Fruit fly (Drosophila melanogaster) whole organism, embryonic: ENCODE results near the gene Pex10.

ENCODE experiments used
- Antp ChIP-seq: fragments of 200-800 bp; sonication (Bioruptor generic); optimal IDR thresholded peaks from 3 replicates; lab custom pipeline; 2016; ENCODE audit warnings: missing biosample characterization, missing genetic modification characterization
- CG11560 ChIP-seq: fragments of 200-800 bp; sonication (Bioruptor generic); IDR thresholded peaks from 3 replicates; pipeline ENCODE4 v1.3.6; 2022; ENCODE audit warnings: missing biosample characterization, missing genetic modification characterization
- CG12219 ChIP-seq: fragments of 200-800 bp; sonication (Bioruptor generic); optimal IDR thresholded peaks from 3 replicates; lab custom pipeline; 2018; ENCODE audit warnings: missing biosample characterization, mild to moderate bottlenecking, missing genetic modification characterization
- CG12942 ChIP-seq: fragments of 200-800 bp; sonication (Bioruptor generic); optimal IDR thresholded peaks from 3 replicates; lab custom pipeline; 2016; ENCODE audit warnings: missing biosample characterization, missing genetic modification characterization
- CG13424 ChIP-seq: fragments of 200-800 bp; sonication (Bioruptor generic); optimal IDR thresholded peaks from 2 replicates; lab custom pipeline; 2019; ENCODE audit warnings: missing biosample characterization, mild to moderate bottlenecking, missing genetic modification characterization, moderate library complexity
- CG13894 ChIP-seq: fragments of 200-800 bp; sonication (Bioruptor generic); optimal IDR thresholded peaks from 3 replicates; lab custom pipeline; 2018; ENCODE audit warnings: missing biosample characterization, mild to moderate bottlenecking, missing genetic modification characterization, moderate library complexity
- CG14860 ChIP-seq: fragments of 200-800 bp; sonication (Bioruptor generic); IDR thresholded peaks from 3 replicates; pipeline ENCODE4 v1.3.6; 2022; ENCODE audit warnings: missing biosample characterization, missing genetic modification characterization; ENCODE audit not compliant: partially characterized antibody
- CG15269 ChIP-seq: fragments of 200-800 bp; sonication (Bioruptor generic); optimal IDR thresholded peaks from 2 replicates; lab custom pipeline; 2018; ENCODE audit warnings: missing biosample characterization, mild to moderate bottlenecking, missing genetic modification characterization, moderate library complexity
- CG1792 ChIP-seq: fragments of 200-800 bp; sonication (Bioruptor generic); optimal IDR thresholded peaks from 2 replicates; lab custom pipeline; 2016; ENCODE audit warnings: missing biosample characterization, missing genetic modification characterization
- CG1832 ChIP-seq: fragments of 200-800 bp; sonication (Bioruptor generic); optimal IDR thresholded peaks from 2 replicates; lab custom pipeline; 2017; ENCODE audit warnings: missing biosample characterization, mild to moderate bottlenecking, missing genetic modification characterization, inconsistent platforms
- CG2120 ChIP-seq: fragments of 200-800 bp; sonication (Bioruptor generic); optimal IDR thresholded peaks from 3 replicates; lab custom pipeline; 2016; ENCODE audit warnings: missing biosample characterization, missing genetic modification characterization
- CG3407 ChIP-seq: fragments of 200-800 bp; sonication (Bioruptor generic); optimal IDR thresholded peaks from 2 replicates; lab custom pipeline; 2018; ENCODE audit warnings: missing biosample characterization, mild to moderate bottlenecking, missing genetic modification characterization
- CG34224 ChIP-seq: fragments of 200-800 bp; sonication (Bioruptor generic); IDR thresholded peaks from 3 replicates; pipeline ENCODE4 v1.3.6; 2022; ENCODE audit warnings: missing biosample characterization, missing genetic modification characterization; ENCODE audit not compliant: partially characterized antibody
- CG42726 ChIP-seq: fragments of 200-800 bp; sonication (Bioruptor generic); IDR thresholded peaks from 2 replicates; pipeline ENCODE4 v1.3.6; 2022; ENCODE audit warnings: missing biosample characterization, missing genetic modification characterization; ENCODE audit not compliant: partially characterized antibody
- CG4282 ChIP-seq: fragments of 200-800 bp; sonication (Bioruptor generic); optimal IDR thresholded peaks from 2 replicates; lab custom pipeline; 2016; ENCODE audit warnings: missing biosample characterization, missing genetic modification characterization
- CG4617 ChIP-seq: fragments of 200-800 bp; sonication (Bioruptor generic); optimal IDR thresholded peaks from 3 replicates; lab custom pipeline; 2016; ENCODE audit warnings: missing biosample characterization, missing genetic modification characterization, borderline replicate concordance
- CG6272 ChIP-seq: fragments of 200-800 bp; sonication (Bioruptor generic); IDR thresholded peaks from 2 replicates; pipeline ENCODE4 v1.3.6; 2022; ENCODE audit warnings: missing biosample characterization, missing genetic modification characterization
- CG7556 ChIP-seq: fragments of 200-800 bp; sonication (Bioruptor generic); optimal IDR thresholded peaks from 2 replicates; lab custom pipeline; 2017; ENCODE audit warnings: missing biosample characterization, mild to moderate bottlenecking, missing genetic modification characterization
- CG7963 ChIP-seq: fragments of 200-800 bp; sonication (Bioruptor generic); IDR thresholded peaks from 3 replicates; pipeline ENCODE4 v1.3.6; 2022; ENCODE audit warnings: missing biosample characterization, missing genetic modification characterization; ENCODE audit not compliant: partially characterized antibody
- CG8359 ChIP-seq: fragments of 200-800 bp; sonication (Bioruptor generic); optimal IDR thresholded peaks from 2 replicates; lab custom pipeline; 2017; ENCODE audit warnings: missing biosample characterization, mild to moderate bottlenecking, missing genetic modification characterization, borderline replicate concordance
- CG9932 ChIP-seq: fragments of 200-800 bp; sonication (Bioruptor generic); IDR thresholded peaks from 2 replicates; pipeline ENCODE4 v1.3.6; 2022; ENCODE audit warnings: missing biosample characterization, missing genetic modification characterization
- Dfd ChIP-seq, 2 experiments: fragments of >200 bp; optimal IDR thresholded peaks; 2 replicates each; lab custom pipeline; 2017; ENCODE audit warnings: missing biosample characterization in 2 of 2, missing genetic modification characterization in 2 of 2
- Eip74EF ChIP-seq, 2 experiments: fragments of 200-800 bp in 1 of 2; fragments of >200 bp in 1 of 2; sonication (Bioruptor generic) in 1 of 2; optimal IDR thresholded peaks; 2 replicates each; lab custom pipeline; 2017 to 2019; ENCODE audit warnings: missing biosample characterization in 2 of 2, missing genetic modification characterization in 2 of 2, mild to moderate bottlenecking in 1 of 2, moderate library complexity in 1 of 2
- Ets97D ChIP-seq: fragments of 200-800 bp; sonication (Bioruptor generic); optimal IDR thresholded peaks from 3 replicates; lab custom pipeline; 2016; ENCODE audit warnings: missing biosample characterization, missing genetic modification characterization
- Fer3 ChIP-seq: fragments of 200-800 bp; sonication (Bioruptor generic); optimal IDR thresholded peaks from 2 replicates; lab custom pipeline; 2018; ENCODE audit warnings: missing biosample characterization, mild to moderate bottlenecking, missing genetic modification characterization, moderate library complexity
- HLHmδ ChIP-seq: fragments of 200-800 bp; sonication (Bioruptor generic); optimal IDR thresholded peaks from 2 replicates; lab custom pipeline; 2018; ENCODE audit warnings: missing biosample characterization, mild to moderate bottlenecking, missing genetic modification characterization, moderate library complexity
- Kr ChIP-seq: fragments of 200-800 bp; sonication (Bioruptor generic); optimal IDR thresholded peaks from 2 replicates; lab custom pipeline; 2017; ENCODE audit warnings: missing biosample characterization, mild to moderate bottlenecking, missing genetic modification characterization
- Lhr ChIP-seq: fragments of 200-800 bp; sonication (Bioruptor generic); optimal IDR thresholded peaks from 3 replicates; lab custom pipeline; 2017; ENCODE audit warnings: mild to moderate bottlenecking, missing biosample characterization, missing genetic modification reagents, missing genetic modification characterization
- Max ChIP-seq: fragments of 200-800 bp; sonication (Bioruptor generic); optimal IDR thresholded peaks from 2 replicates; lab custom pipeline; 2016; ENCODE audit warnings: missing biosample characterization, mild to moderate bottlenecking, missing genetic modification characterization
- Mes4 ChIP-seq: fragments of 200-800 bp; sonication (Bioruptor generic); optimal IDR thresholded peaks from 2 replicates; lab custom pipeline; 2016; ENCODE audit warnings: missing biosample characterization, missing genetic modification characterization
- Oli ChIP-seq: fragments of 200-800 bp; sonication (Bioruptor generic); optimal IDR thresholded peaks from 2 replicates; lab custom pipeline; 2018; ENCODE audit warnings: missing biosample characterization, mild to moderate bottlenecking, missing genetic modification characterization, moderate library complexity
- Opbp ChIP-seq: fragments of 200-800 bp; sonication (Bioruptor generic); IDR thresholded peaks from 3 replicates; pipeline ENCODE4 v1.3.6; 2022; ENCODE audit warnings: missing biosample characterization, missing genetic modification characterization; ENCODE audit not compliant: partially characterized antibody
- Rfx ChIP-seq: fragments of 200-800 bp; sonication (Bioruptor generic); IDR thresholded peaks from 2 replicates; pipeline ENCODE4 v1.3.6; 2022; ENCODE audit warnings: missing biosample characterization, missing genetic modification characterization
- Xrp1 ChIP-seq: fragments of 200-800 bp; sonication (Bioruptor generic); IDR thresholded peaks from 2 replicates; pipeline ENCODE4 v1.3.6; 2022; ENCODE audit warnings: missing biosample characterization, missing genetic modification characterization
- abd-A ChIP-seq: fragments of 200-800 bp; sonication (Bioruptor generic); optimal IDR thresholded peaks from 3 replicates; lab custom pipeline; 2019; ENCODE audit warnings: missing biosample characterization, mild to moderate bottlenecking, missing genetic modification characterization, moderate library complexity
- cg ChIP-seq: fragments of 200-800 bp; sonication (Bioruptor generic); optimal IDR thresholded peaks from 3 replicates; lab custom pipeline; 2019; ENCODE audit warnings: missing biosample characterization, mild to moderate bottlenecking, missing genetic modification characterization, moderate library complexity
- ci ChIP-seq: fragments of 200-800 bp; sonication (Bioruptor generic); IDR thresholded peaks from 3 replicates; pipeline ENCODE4 v1.3.6; 2022; ENCODE audit warnings: missing biosample characterization, missing genetic modification characterization
- da ChIP-seq: fragments of 200-800 bp; sonication (Bioruptor generic); optimal IDR thresholded peaks from 2 replicates; lab custom pipeline; 2016; ENCODE audit warnings: missing biosample characterization, missing genetic modification characterization
- esg ChIP-seq: fragments of 200-800 bp; sonication (Bioruptor generic); conservative IDR thresholded peaks from 2 replicates; pipeline ENCODE4 v1.3.6; 2022; ENCODE audit warnings: missing biosample characterization, missing genetic modification characterization
- fd96Cb ChIP-seq: fragments of 200-800 bp; sonication (Bioruptor generic); optimal IDR thresholded peaks from 2 replicates; lab custom pipeline; 2018; ENCODE audit warnings: missing biosample characterization, mild to moderate bottlenecking, missing genetic modification characterization, moderate library complexity
- gfzf ChIP-seq: fragments of 200-800 bp; sonication (Bioruptor generic); optimal IDR thresholded peaks from 2 replicates; lab custom pipeline; 2016; ENCODE audit warnings: missing biosample characterization, mild to moderate bottlenecking, missing genetic modification characterization, moderate library complexity
- jumu ChIP-seq: fragments of 200-800 bp; sonication (Bioruptor generic); optimal IDR thresholded peaks from 3 replicates; lab custom pipeline; 2016; ENCODE audit warnings: missing biosample characterization, missing genetic modification characterization
- klu ChIP-seq: fragments of 200-800 bp; sonication (Bioruptor generic); IDR thresholded peaks from 2 replicates; pipeline ENCODE4 v1.3.6; 2022; ENCODE audit warnings: missing biosample characterization, missing genetic modification characterization
- mirr ChIP-seq: fragments of 200-800 bp; sonication (Bioruptor generic); optimal IDR thresholded peaks from 3 replicates; lab custom pipeline; 2018; ENCODE audit warnings: missing biosample characterization, mild to moderate bottlenecking, missing genetic modification characterization
- pita ChIP-seq: fragments of 200-800 bp; sonication (Bioruptor generic); optimal IDR thresholded peaks from 2 replicates; lab custom pipeline; 2017; ENCODE audit warnings: missing biosample characterization, mild to moderate bottlenecking, missing genetic modification characterization
- pros ChIP-seq: fragments of 200-800 bp; sonication (Bioruptor generic); optimal IDR thresholded peaks from 3 replicates; lab custom pipeline; 2019; ENCODE audit warnings: missing biosample characterization, mild to moderate bottlenecking, missing genetic modification characterization, moderate library complexity
- shn ChIP-seq: fragments of 200-800 bp; sonication (Bioruptor generic); optimal IDR thresholded peaks from 3 replicates; lab custom pipeline; 2016; ENCODE audit warnings: missing biosample characterization, missing genetic modification characterization
- trh ChIP-seq: fragments of 200-800 bp; sonication (Bioruptor generic); optimal IDR thresholded peaks from 2 replicates; lab custom pipeline; 2016; ENCODE audit warnings: missing biosample characterization, missing genetic modification characterization
- yki ChIP-seq: fragments of >200 bp; optimal IDR thresholded peaks from 3 replicates; lab custom pipeline; 2018

Pex10 gene

dm6 chr3L:1602064-1602832, 44.2 kb downstream of the Pex10 start, which contains the start of gene CG12104 (continued):
- no peak for TF ChIP-seq jumu (GFP tag; lab: Kevin White, UChicago)
- TF ChIP-seq da (GFP tag; lab: Kevin White, UChicago) = no peak
- TF ChIP-seq CG12219 = no peak
- TF ChIP-seq CG12942 (GFP tag; lab: Kevin White, UChicago) = no peak
- no peak for TF ChIP-seq fd96Cb
- no peak for TF ChIP-seq CG7556 (GFP tag; lab: Kevin White, UChicago)
- TF ChIP-seq pita (GFP tag; lab: Kevin White, UChicago) = no peak
- no peak for TF ChIP-seq CG15269
- no peak for TF ChIP-seq CG14860 (GFP tag; lab: Robert Waterston, UW)
- TF ChIP-seq klu (GFP tag; lab: Robert Waterston, UW) = no peak
- no peak for TF ChIP-seq HLHmδ
- no peak for TF ChIP-seq CG13424 (tag; lab: Kevin White, UChicago)
- TF ChIP-seq shn (GFP tag; lab: Kevin White, UChicago) = no peak
- TF ChIP-seq CG4617 (GFP tag; lab: Kevin White, UChicago) = peak; percentile 68
- no peak for TF ChIP-seq Antp (GFP tag; lab: Kevin White, UChicago)
- peak; percentile 76 for TF ChIP-seq gfzf (GFP tag; lab: Kevin White, UChicago)
- TF ChIP-seq esg (GFP tag; lab: Robert Waterston, UW) = no peak
- peak; percentile 90 for TF ChIP-seq Ets97D (GFP tag; lab: Kevin White, UChicago)
- peak; percentile 79 for TF ChIP-seq cg (GFP tag; lab: Kevin White, UChicago)
- no peak for TF ChIP-seq CG7963
- TF ChIP-seq Kr = no peak
- TF ChIP-seq trh (GFP tag; lab: Kevin White, UChicago) = no peak
- TF ChIP-seq Lhr (GFP tag; lab: Kevin White, UChicago) = peak; percentile 43
- TF ChIP-seq mirr (GFP tag; lab: Kevin White, UChicago) = peak; percentile 64
- TF ChIP-seq Max (GFP tag; lab: Kevin White, UChicago) = no peak
- peak; percentile 10 for TF ChIP-seq CG2120 (GFP tag; lab: Kevin White, UChicago)
- TF ChIP-seq Rfx (GFP tag; lab: Robert Waterston, UW) = no peak
- TF ChIP-seq CG42726 = no peak
- TF ChIP-seq CG4282 (GFP tag; lab: Kevin White, UChicago) = no peak
- TF ChIP-seq CG11560 = no peak
- no peak for TF ChIP-seq pros (GFP tag; lab: Kevin White, UChicago)
- TF ChIP-seq Mes4 (GFP tag; lab: Kevin White, UChicago) = no peak
- TF ChIP-seq CG13894 (tag; lab: Kevin White, UChicago) = no peak
- no peak; the same call in 2 of the 3 replicates for TF ChIP-seq CG34224
- TF ChIP-seq Fer3 = no peak
- no peak for TF ChIP-seq Xrp1
- TF ChIP-seq Oli (tag; lab: Kevin White, UChicago) = no peak
- no peak for TF ChIP-seq abd-A (tag; lab: Kevin White, UChicago)
- TF ChIP-seq CG6272 (GFP tag; lab: Robert Waterston, UW) = no peak
- no peak for TF ChIP-seq CG1832 (GFP tag; lab: Kevin White, UChicago)
- TF ChIP-seq CG3407 (GFP tag; lab: Kevin White, UChicago) = peak; percentile 23
- no peak for TF ChIP-seq Dfd (GFP tag; optimal IDR thresholded peaks at IDR 0.05; lab: Kevin White, UChicago)
- 0 out of 3 replicates have a peak, but pooled peaks have one; percentile 14 for TF ChIP-seq ci (GFP tag; lab: Robert Waterston, UW)
- no peak for TF ChIP-seq Opbp (GFP tag; lab: Robert Waterston, UW)
- TF ChIP-seq Eip74EF (GFP tag; optimal IDR thresholded peaks at IDR 0.05; lab: Kevin White, UChicago) = no peak
- TF ChIP-seq CG9932 (GFP tag; lab: Robert Waterston, UW) = no peak
- no peak for TF ChIP-seq yki
- no peak for TF ChIP-seq CG1792
- no peak for TF ChIP-seq CG8359
